Worm (Caenorhabditis elegans) whole organism, late embryonic: Measurements from ENCODE around the gene snb-2.

Experiments used
- C08G9.2 ChIP-seq: sonication (generic microtip); optimal IDR thresholded peaks from 2 replicates; lab custom pipeline; 2016; ENCODE audit warnings: mild to moderate bottlenecking, missing genetic modification characterization, moderate library complexity, missing compliant biosample characterization
- F13H6.1 ChIP-seq: sonication (generic microtip); optimal IDR thresholded peaks from 2 replicates; lab custom pipeline; 2016; ENCODE audit warnings: missing genetic modification characterization, missing compliant biosample characterization
- K02D7.2 ChIP-seq: sonication (generic microtip); optimal IDR thresholded peaks from 2 replicates; lab custom pipeline; 2017; ENCODE audit warnings: mild to moderate bottlenecking, missing genetic modification characterization, missing compliant biosample characterization
- K09A11.1 ChIP-seq: sonication (generic microtip); optimal IDR thresholded peaks from 2 replicates; lab custom pipeline; 2017; ENCODE audit warnings: antibody characterized with exemption, mild to moderate bottlenecking, missing genetic modification characterization, missing compliant biosample characterization; ENCODE audit not compliant: insufficient read depth
- Y22D7AL.16 ChIP-seq: sonication (generic microtip); optimal IDR thresholded peaks from 2 replicates; lab custom pipeline; 2016; ENCODE audit warnings: missing genetic modification characterization, missing compliant biosample characterization
- ahr-1 ChIP-seq: sonication (generic microtip); optimal IDR thresholded peaks from 2 replicates; lab custom pipeline; 2016; ENCODE audit warnings: missing genetic modification characterization, missing compliant biosample characterization
- ama-1 ChIP-seq: fragments of 150-350 bp; optimal IDR thresholded peaks from 2 replicates; lab custom pipeline; 2014
- ceh-18 ChIP-seq: sonication (generic microtip); optimal IDR thresholded peaks from 2 replicates; lab custom pipeline; 2016; ENCODE audit warnings: missing genetic modification characterization, missing compliant biosample characterization
- ceh-19 ChIP-seq: fragments of 200-800 bp; sonication (Bioruptor generic); optimal IDR thresholded peaks from 2 replicates; lab custom pipeline; 2018; ENCODE audit warnings: mild to moderate bottlenecking, missing genetic modification characterization, missing compliant biosample characterization
- ceh-2 ChIP-seq: sonication (generic microtip); optimal IDR thresholded peaks from 2 replicates; lab custom pipeline; 2016; ENCODE audit warnings: missing genotype, missing genetic modification characterization, missing compliant biosample characterization
- ceh-22 ChIP-seq: sonication (generic microtip); optimal IDR thresholded peaks from 2 replicates; lab custom pipeline; 2017; ENCODE audit warnings: missing biosample characterization, missing genetic modification characterization
- ceh-24 ChIP-seq: sonication (generic microtip); optimal IDR thresholded peaks from 2 replicates; lab custom pipeline; 2016; ENCODE audit warnings: mild to moderate bottlenecking, missing genetic modification characterization, missing compliant biosample characterization
- ceh-31 ChIP-seq: sonication (generic microtip); optimal IDR thresholded peaks from 2 replicates; lab custom pipeline; 2016; ENCODE audit warnings: missing genetic modification characterization, missing compliant biosample characterization
- ceh-48 ChIP-seq: sonication (generic microtip); optimal IDR thresholded peaks from 2 replicates; lab custom pipeline; 2016; ENCODE audit warnings: missing genetic modification characterization, inconsistent platforms, missing compliant biosample characterization
- ceh-9 ChIP-seq: sonication (generic microtip); optimal IDR thresholded peaks from 2 replicates; lab custom pipeline; 2016; ENCODE audit warnings: mild to moderate bottlenecking, missing genetic modification characterization, inconsistent platforms, missing compliant biosample characterization
- che-1 ChIP-seq: sonication (generic microtip); optimal IDR thresholded peaks from 2 replicates; lab custom pipeline; 2016; ENCODE audit warnings: mild to moderate bottlenecking, missing genetic modification characterization, missing compliant biosample characterization
- dmd-4 ChIP-seq: sonication (generic microtip); optimal IDR thresholded peaks from 2 replicates; lab custom pipeline; 2016; ENCODE audit warnings: borderline replicate concordance, missing genetic modification characterization, missing compliant biosample characterization
- dve-1 ChIP-seq: sonication (generic microtip); optimal IDR thresholded peaks from 2 replicates; lab custom pipeline; 2017; ENCODE audit warnings: antibody characterized with exemption, mild to moderate bottlenecking, missing genetic modification characterization, missing compliant biosample characterization
- ets-4 ChIP-seq: sonication (generic microtip); optimal IDR thresholded peaks from 2 replicates; lab custom pipeline; 2016; ENCODE audit warnings: missing genetic modification characterization, missing compliant biosample characterization
- fkh-10 ChIP-seq: fragments of 150-350 bp; optimal IDR thresholded peaks from 2 replicates; lab custom pipeline; 2014; ENCODE audit warnings: missing biosample characterization, missing genetic modification reagents, missing genetic modification characterization
- fkh-6 ChIP-seq: sonication (generic microtip); optimal IDR thresholded peaks from 2 replicates; lab custom pipeline; 2016; ENCODE audit warnings: missing genetic modification characterization, missing compliant biosample characterization
- gmeb-2 ChIP-seq: sonication (generic microtip); optimal IDR thresholded peaks from 2 replicates; lab custom pipeline; 2016; ENCODE audit warnings: missing genetic modification characterization, inconsistent platforms, missing compliant biosample characterization
- hlh-13 ChIP-seq: fragments of 200-800 bp; sonication (Bioruptor generic); optimal IDR thresholded peaks from 2 replicates; lab custom pipeline; 2018; ENCODE audit warnings: mild to moderate bottlenecking, missing genetic modification characterization, missing compliant biosample characterization
- hlh-15 ChIP-seq: sonication (generic microtip); optimal IDR thresholded peaks from 2 replicates; lab custom pipeline; 2016; ENCODE audit warnings: missing genetic modification characterization, missing compliant biosample characterization
- hlh-6 ChIP-seq: sonication (generic microtip); optimal IDR thresholded peaks from 2 replicates; lab custom pipeline; 2016; ENCODE audit warnings: missing genotype, missing genetic modification characterization, missing compliant biosample characterization
- hlh-8 ChIP-seq: sonication (generic microtip); optimal IDR thresholded peaks from 2 replicates; lab custom pipeline; 2016; ENCODE audit warnings: missing genotype, missing genetic modification characterization, missing compliant biosample characterization
- lim-6 ChIP-seq: sonication (generic microtip); optimal IDR thresholded peaks from 2 replicates; lab custom pipeline; 2016; ENCODE audit warnings: missing genetic modification characterization, missing compliant biosample characterization
- lin-11 ChIP-seq: fragments of 200-800 bp; sonication (Bioruptor generic); optimal IDR thresholded peaks from 2 replicates; lab custom pipeline; 2018; ENCODE audit warnings: mild to moderate bottlenecking, missing genetic modification characterization, missing compliant biosample characterization
- madf-2 ChIP-seq: sonication (generic microtip); optimal IDR thresholded peaks from 2 replicates; lab custom pipeline; 2017; ENCODE audit warnings: missing genetic modification characterization, missing compliant biosample characterization
- nfya-1 ChIP-seq: sonication (generic microtip); optimal IDR thresholded peaks from 2 replicates; lab custom pipeline; 2017; ENCODE audit warnings: missing genetic modification characterization, mild to moderate bottlenecking, missing compliant biosample characterization, antibody characterized with exemption, moderate library complexity
- nhr-11 ChIP-seq: fragments of 150-350 bp; optimal IDR thresholded peaks from 2 replicates; lab custom pipeline; 2014; ENCODE audit warnings: missing biosample characterization, missing genetic modification characterization
- odd-2 ChIP-seq: sonication (generic microtip); optimal IDR thresholded peaks from 2 replicates; lab custom pipeline; 2017; ENCODE audit warnings: antibody characterized with exemption, mild to moderate bottlenecking, missing genetic modification characterization, missing compliant biosample characterization
- pag-3 ChIP-seq: sonication (generic microtip); optimal IDR thresholded peaks from 2 replicates; lab custom pipeline; 2016; ENCODE audit warnings: missing compliant biosample characterization, missing genetic modification characterization, borderline replicate concordance
- pat-9 ChIP-seq: fragments of 200-800 bp; sonication (Bioruptor generic); optimal IDR thresholded peaks from 2 replicates; lab custom pipeline; 2018; ENCODE audit warnings: mild to moderate bottlenecking, missing genetic modification characterization, moderate library complexity, missing compliant biosample characterization
- pha-2 ChIP-seq: sonication (generic microtip); optimal IDR thresholded peaks from 2 replicates; lab custom pipeline; 2017; ENCODE audit warnings: mild to moderate bottlenecking, missing genetic modification characterization, missing compliant biosample characterization
- pha-4 ChIP-seq: fragments of 150-350 bp; optimal IDR thresholded peaks from 2 replicates; lab custom pipeline; 2018; ENCODE audit warnings: missing biosample characterization, missing genetic modification reagents, missing genetic modification characterization
- pqm-1 ChIP-seq: sonication (generic microtip); optimal IDR thresholded peaks from 2 replicates; lab custom pipeline; 2016; ENCODE audit warnings: missing genetic modification characterization, missing compliant biosample characterization
- pros-1 ChIP-seq: fragments of 150-350 bp; optimal IDR thresholded peaks from 2 replicates; lab custom pipeline; 2014; ENCODE audit warnings: missing biosample characterization, missing genetic modification reagents, missing genetic modification characterization
- sox-4 ChIP-seq: sonication (generic microtip); optimal IDR thresholded peaks from 2 replicates; lab custom pipeline; 2017; ENCODE audit warnings: mild to moderate bottlenecking, missing genetic modification characterization, inconsistent platforms, missing compliant biosample characterization
- tbx-7 ChIP-seq: sonication (generic microtip); optimal IDR thresholded peaks from 2 replicates; lab custom pipeline; 2016; ENCODE audit warnings: missing genotype, missing genetic modification characterization, missing compliant biosample characterization
- ttx-3 ChIP-seq: sonication (generic microtip); optimal IDR thresholded peaks from 2 replicates; lab custom pipeline; 2016; ENCODE audit warnings: missing genetic modification reagents, missing genetic modification characterization, missing compliant biosample characterization
- unc-42 ChIP-seq: sonication (generic microtip); optimal IDR thresholded peaks from 2 replicates; lab custom pipeline; 2016; ENCODE audit warnings: missing genotype, missing genetic modification characterization, missing compliant biosample characterization
- unc-55 ChIP-seq: sonication (generic microtip); optimal IDR thresholded peaks from 2 replicates; lab custom pipeline; 2017; ENCODE audit warnings: missing biosample characterization, missing genetic modification reagents, missing genetic modification characterization
- unc-86 ChIP-seq: sonication (generic microtip); optimal IDR thresholded peaks from 2 replicates; lab custom pipeline; 2016; ENCODE audit warnings: missing genetic modification characterization, missing compliant biosample characterization
- zip-5 ChIP-seq: sonication (generic microtip); optimal IDR thresholded peaks from 2 replicates; lab custom pipeline; 2016; ENCODE audit warnings: missing genetic modification characterization, missing compliant biosample characterization
- ztf-16 ChIP-seq: sonication (generic microtip); optimal IDR thresholded peaks from 2 replicates; lab custom pipeline; 2017; ENCODE audit warnings: missing genetic modification characterization, missing compliant biosample characterization

Gene snb-2

ce11 chrV:12307011-12307540, 38.6 kb downstream of the snb-2 start, which contains the start of gene srg-45:
TSS of gene srg-45 (plus strand) at chrV:12307490.
- no peak for TF ChIP-seq K09A11.1 (tag; lab: Kevin White, UChicago)
- TF ChIP-seq sox-4 (tag; lab: Kevin White, UChicago) = no peak
- no peak for TF ChIP-seq nfya-1
- no peak for TF ChIP-seq dmd-4 (tag; lab: Kevin White, UChicago)
- no peak for TF ChIP-seq unc-55 (GFP tag; lab: Kevin White, UChicago)
- no peak for TF ChIP-seq ceh-2 (tag; lab: Kevin White, UChicago)
- no peak for TF ChIP-seq lim-6 (tag; lab: Kevin White, UChicago)
- no peak for TF ChIP-seq pat-9
- no peak for TF ChIP-seq hlh-15 (tag; lab: Kevin White, UChicago)
- no peak for TF ChIP-seq Y22D7AL.16 (tag; lab: Kevin White, UChicago)
- no peak for TF ChIP-seq unc-86 (tag; lab: Kevin White, UChicago)
- no peak for TF ChIP-seq ahr-1
- no peak for TF ChIP-seq ceh-31

DNA sequence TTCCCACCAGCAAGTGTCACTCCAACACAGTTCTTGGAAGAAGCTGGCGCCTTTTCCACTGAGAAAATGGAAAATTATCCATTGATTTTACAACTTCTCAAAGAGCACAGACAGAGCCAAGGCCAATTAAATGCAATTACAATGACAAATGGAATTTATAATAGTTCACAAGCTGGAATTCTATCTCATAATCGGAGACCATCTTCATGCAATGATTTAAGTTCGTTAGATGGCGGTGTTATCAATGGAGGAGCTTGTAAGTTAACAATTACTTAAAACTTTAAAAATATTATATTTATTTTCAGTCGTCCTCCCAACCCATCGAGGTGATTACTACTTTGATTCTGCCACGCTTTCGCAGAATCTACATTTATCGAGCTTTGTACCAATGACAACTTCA, 40.0 kb downstream of the snb-2 start:
- no peak for TF ChIP-seq ttx-3 (tag; lab: Kevin White, UChicago)
- no peak for TF ChIP-seq fkh-10
- TF ChIP-seq pros-1 (tag; lab: Kevin White, UChicago) = no peak
- TF ChIP-seq pha-2 = no peak
- TF ChIP-seq ceh-2 (tag; lab: Kevin White, UChicago) = no peak
- TF ChIP-seq zip-5 = no peak
- TF ChIP-seq gmeb-2 (tag; lab: Kevin White, UChicago) = no peak
- no peak for TF ChIP-seq ceh-19
- TF ChIP-seq ceh-18 (tag; lab: Kevin White, UChicago) = no peak
- no peak for TF ChIP-seq pha-4 (tag; lab: Kevin White, UChicago)

DNA sequence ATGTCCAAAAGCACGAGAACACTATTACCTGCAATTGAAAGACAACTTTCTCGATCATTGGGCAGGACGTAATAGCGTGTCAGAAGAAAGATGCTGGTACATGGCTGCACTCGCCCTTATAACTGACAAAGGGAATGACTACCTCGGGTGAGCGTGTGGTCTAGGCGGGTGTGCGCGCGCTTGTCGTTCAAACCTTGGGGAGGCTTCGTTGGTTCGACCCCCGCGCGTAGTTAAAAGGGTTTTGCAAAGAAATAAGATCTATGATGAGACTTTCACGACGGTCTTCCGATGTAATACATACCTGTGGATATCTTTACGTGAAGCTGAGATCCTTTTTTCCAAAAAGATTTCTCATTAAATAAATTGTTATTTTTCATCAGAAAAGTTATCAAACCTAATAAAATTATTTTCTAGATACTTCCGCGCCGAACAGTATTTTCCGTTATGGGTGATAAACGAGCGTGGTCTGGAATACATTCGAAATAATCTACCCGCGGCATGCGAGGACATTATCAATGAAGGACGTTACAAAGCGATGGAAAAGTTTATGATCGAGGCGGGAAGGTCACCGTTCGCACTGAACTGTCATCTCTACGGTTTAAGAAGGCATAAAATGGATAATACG, 42.1 kb downstream of the snb-2 start:
- TF ChIP-seq che-1 (peak; percentile 99), ceh-9 (tag; lab: Kevin White, UChicago) (peak; percentile 100), lim-6 (tag; lab: Kevin White, UChicago) (peak; percentile 99), odd-2 (tag; lab: Kevin White, UChicago) (peak; percentile 94), F13H6.1 (peak; percentile 99), dmd-4 (tag; lab: Kevin White, UChicago) (peak; percentile 99), madf-2 (peak; percentile 99), hlh-6 (tag; lab: Kevin White, UChicago) (peak; percentile 100), ceh-48 (peak; percentile 100), unc-86 (tag; lab: Kevin White, UChicago) (peak; percentile 100), hlh-15 (tag; lab: Kevin White, UChicago) (peak; percentile 100), zip-5 (peak; percentile 98), hlh-13 (GFP tag; lab: Kevin White, UChicago) (peak; percentile 100), pag-3 (tag; lab: Kevin White, UChicago) (peak; percentile 99), tbx-7 (tag; lab: Kevin White, UChicago) (peak; percentile 95), lin-11 (tag; lab: Kevin White, UChicago) (peak; percentile 98), ama-1 (lab: Kevin White, UChicago) (peak; percentile 80), unc-42 (tag; lab: Kevin White, UChicago) (peak; percentile 95), nhr-11 (tag; lab: Kevin White, UChicago) (no peak), pat-9 (peak; percentile 100), ets-4 (tag; lab: Kevin White, UChicago) (peak; percentile 98), unc-55 (GFP tag; lab: Kevin White, UChicago) (peak; percentile 30), dve-1 (peak; percentile 99), ceh-22 (tag; lab: Kevin White, UChicago) (peak; percentile 94), K02D7.2 (peak; percentile 100), ceh-2 (tag; lab: Kevin White, UChicago) (peak; percentile 100), pha-2 (peak; percentile 98), pqm-1 (tag; lab: Kevin White, UChicago) (peak; percentile 99), C08G9.2 (tag; lab: Kevin White, UChicago) (peak; percentile 98), ceh-19 (peak; percentile 100), fkh-10 (peak; percentile 97), K09A11.1 (tag; lab: Kevin White, UChicago) (peak; percentile 98), ceh-24 (tag; lab: Kevin White, UChicago) (peak; percentile 99), Y22D7AL.16 (tag; lab: Kevin White, UChicago) (peak; percentile 99), ztf-16 (tag; lab: Kevin White, UChicago) (peak; percentile 100), hlh-8 (tag; lab: Kevin White, UChicago) (peak; percentile 98), fkh-6 (tag; lab: Kevin White, UChicago) (peak; percentile 99)
